Worm (Caenorhabditis elegans): ENCODE data around the gene ZC513.14.

DNA sequence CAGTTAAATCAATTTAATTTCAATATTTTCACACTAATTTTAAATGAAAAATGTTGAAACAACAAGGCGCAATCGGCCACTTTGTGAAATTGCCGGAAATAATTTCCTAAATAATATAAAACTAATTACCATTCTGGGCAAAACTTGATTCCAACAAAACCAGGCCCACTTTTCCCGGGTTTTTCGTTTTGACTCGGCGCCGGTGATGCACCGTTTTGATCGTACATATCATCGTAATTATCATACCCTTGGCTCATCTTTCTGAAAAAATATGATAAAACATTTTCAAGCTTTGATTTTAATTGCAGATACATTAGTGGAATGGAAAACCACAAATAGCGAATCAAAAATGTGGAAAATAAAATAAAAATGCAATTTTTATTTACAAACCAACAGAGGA lies 23.8 kb downstream of the ZC513.14 start, which contains the start of gene rpb-9:
- TF ChIP-seq ama-1 (optimal IDR thresholded peaks at IDR 0.05) (no peak), tra-4 (tag; optimal IDR thresholded peaks at IDR 0.05) (no peak), hnd-1 (tag; optimal IDR thresholded peaks at IDR 0.05) (no peak), F13C5.2 (tag; optimal IDR thresholded peaks at IDR 0.05) (no peak), tbx-11 (GFP tag; IDR thresholded peaks at IDR 0.05) (no peak), flt-1 (GFP tag; IDR thresholded peaks at IDR 0.05) (no peak), ceh-13 (GFP tag; optimal IDR thresholded peaks at IDR 0.05) (no peak), tbx-37 (GFP tag; conservative IDR thresholded peaks at IDR 0.05) (no peak), aly-1 (tag; optimal IDR thresholded peaks at IDR 0.05) (no peak), pes-1 (GFP tag; IDR thresholded peaks at IDR 0.05) (no peak), ets-7 (tag; optimal IDR thresholded peaks at IDR 0.05) (no peak), hmbx-1 (tag; optimal IDR thresholded peaks at IDR 0.05) (no peak), hmg-4 (GFP tag; optimal IDR thresholded peaks at IDR 0.05) (no peak)

Measured in whole organism, early embryonic.